Fruit fly (Drosophila melanogaster) whole organism, embryonic: Measurements from ENCODE around the gene CG10063.

Experiments used
- CG10209 ChIP-seq: fragments of 200-800 bp; sonication (Bioruptor generic); optimal IDR thresholded peaks from 3 replicates; lab custom pipeline; 2017; ENCODE audit warnings: missing biosample characterization, mild to moderate bottlenecking, missing genetic modification characterization, missing genetic modification reagents
- CG10321 ChIP-seq: fragments of 200-800 bp; sonication (Bioruptor generic); IDR thresholded peaks from 2 replicates; pipeline ENCODE4 v1.3.6; 2022; ENCODE audit warnings: missing biosample characterization, missing genetic modification characterization
- CG12155 ChIP-seq: fragments of 200-800 bp; sonication (Bioruptor generic); optimal IDR thresholded peaks from 3 replicates; lab custom pipeline; 2016; ENCODE audit warnings: missing biosample characterization, missing genetic modification characterization
- CG12769 ChIP-seq: fragments of 200-800 bp; sonication (Bioruptor generic); optimal IDR thresholded peaks from 2 replicates; lab custom pipeline; 2019; ENCODE audit warnings: missing biosample characterization, mild to moderate bottlenecking, missing genetic modification characterization, moderate library complexity
- CG14860 ChIP-seq: fragments of 200-800 bp; sonication (Bioruptor generic); IDR thresholded peaks from 3 replicates; pipeline ENCODE4 v1.3.6; 2022; ENCODE audit warnings: missing biosample characterization, missing genetic modification characterization; ENCODE audit not compliant: partially characterized antibody
- CG14965 ChIP-seq: fragments of 200-800 bp; sonication (Bioruptor generic); optimal IDR thresholded peaks from 2 replicates; lab custom pipeline; 2016; ENCODE audit warnings: missing biosample characterization, missing genetic modification characterization, borderline replicate concordance
- CG15073 ChIP-seq: fragments of 200-800 bp; sonication (Bioruptor generic); optimal IDR thresholded peaks from 2 replicates; lab custom pipeline; 2016; ENCODE audit warnings: missing biosample characterization, missing genetic modification characterization
- CG15479 ChIP-seq: fragments of 200-800 bp; sonication (Bioruptor generic); optimal IDR thresholded peaks from 3 replicates; lab custom pipeline; 2019; ENCODE audit warnings: missing biosample characterization, mild to moderate bottlenecking, missing genetic modification characterization, moderate library complexity
- CG2120 ChIP-seq: fragments of 200-800 bp; sonication (Bioruptor generic); optimal IDR thresholded peaks from 3 replicates; lab custom pipeline; 2016; ENCODE audit warnings: missing biosample characterization, missing genetic modification characterization
- CG2199 ChIP-seq: fragments of 200-800 bp; sonication (Bioruptor generic); IDR thresholded peaks from 3 replicates; pipeline ENCODE4 v1.3.6; 2022; ENCODE audit warnings: missing biosample characterization, missing genetic modification characterization
- CG3726 ChIP-seq: fragments of 200-800 bp; sonication (Bioruptor generic); IDR thresholded peaks from 3 replicates; pipeline ENCODE4, ENCODE4 v1.3.6; 2022; ENCODE audit warnings: missing biosample characterization, missing genetic modification characterization
- CG7271 ChIP-seq: fragments of 200-800 bp; sonication (Bioruptor generic); optimal IDR thresholded peaks from 2 replicates; lab custom pipeline; 2018; ENCODE audit warnings: missing biosample characterization, mild to moderate bottlenecking, missing genetic modification characterization, moderate library complexity
- CG7987 ChIP-seq: fragments of 200-800 bp; sonication (Bioruptor generic); optimal IDR thresholded peaks from 2 replicates; lab custom pipeline; 2018; ENCODE audit warnings: missing biosample characterization, mild to moderate bottlenecking, missing genetic modification characterization, moderate library complexity
- CG8359 ChIP-seq: fragments of 200-800 bp; sonication (Bioruptor generic); optimal IDR thresholded peaks from 2 replicates; lab custom pipeline; 2017; ENCODE audit warnings: missing biosample characterization, mild to moderate bottlenecking, missing genetic modification characterization, borderline replicate concordance
- CG9876 ChIP-seq: fragments of 200-800 bp; sonication (Bioruptor generic); optimal IDR thresholded peaks from 2 replicates; lab custom pipeline; 2016; ENCODE audit warnings: missing biosample characterization, missing genetic modification characterization
- CTCF ChIP-seq: fragments of 200-800 bp; sonication (Bioruptor generic); optimal IDR thresholded peaks from 2 replicates; lab custom pipeline; 2017; ENCODE audit warnings: missing biosample characterization, mild to moderate bottlenecking, missing genetic modification characterization, moderate library complexity
- CkIIα-i1 ChIP-seq: fragments of 200-800 bp; sonication (Bioruptor generic); IDR thresholded peaks from 2 replicates; pipeline ENCODE4 v1.3.6; 2022; ENCODE audit warnings: missing biosample characterization, missing genetic modification characterization
- Drgx ChIP-seq: fragments of 200-800 bp; sonication (Bioruptor generic); IDR thresholded peaks from 2 replicates; pipeline ENCODE4 v1.3.6; 2022; ENCODE audit warnings: missing biosample characterization, missing genetic modification characterization
- Eip74EF ChIP-seq, 2 experiments: fragments of 200-800 bp in 1 of 2; fragments of >200 bp in 1 of 2; sonication (Bioruptor generic) in 1 of 2; optimal IDR thresholded peaks; 2 replicates each; lab custom pipeline; 2017 to 2019; ENCODE audit warnings: missing biosample characterization in 2 of 2, missing genetic modification characterization in 2 of 2, mild to moderate bottlenecking in 1 of 2, moderate library complexity in 1 of 2
- HLHmδ ChIP-seq: fragments of 200-800 bp; sonication (Bioruptor generic); optimal IDR thresholded peaks from 2 replicates; lab custom pipeline; 2018; ENCODE audit warnings: missing biosample characterization, mild to moderate bottlenecking, missing genetic modification characterization, moderate library complexity
- Hr78 ChIP-seq, 2 experiments: fragments of 200-800 bp in 1 of 2; fragments of >200 bp in 1 of 2; sonication (Bioruptor generic) in 1 of 2; optimal IDR thresholded peaks; 2 replicates each; lab custom pipeline; 2017 to 2019; ENCODE audit warnings: missing biosample characterization in 2 of 2, missing genetic modification characterization in 2 of 2, mild to moderate bottlenecking in 1 of 2, moderate library complexity in 1 of 2
- Jarid2 ChIP-seq: fragments of 200-800 bp; sonication (Bioruptor generic); optimal IDR thresholded peaks from 3 replicates; lab custom pipeline; 2017; ENCODE audit warnings: mild to moderate bottlenecking, missing biosample characterization, missing genetic modification reagents, missing genetic modification characterization
- Lim3 ChIP-seq: fragments of 200-800 bp; sonication (Bioruptor generic); IDR thresholded peaks from 2 replicates; pipeline ENCODE4 v1.3.6; 2022; ENCODE audit warnings: missing biosample characterization, missing genetic modification characterization
- NK7.1 ChIP-seq: fragments of 200-800 bp; sonication (Bioruptor generic); optimal IDR thresholded peaks from 3 replicates; lab custom pipeline; 2016; ENCODE audit warnings: missing biosample characterization, missing genetic modification characterization
- Opbp ChIP-seq: fragments of 200-800 bp; sonication (Bioruptor generic); IDR thresholded peaks from 3 replicates; pipeline ENCODE4 v1.3.6; 2022; ENCODE audit warnings: missing biosample characterization, missing genetic modification characterization; ENCODE audit not compliant: partially characterized antibody
- Six4 ChIP-seq: fragments of 200-800 bp; sonication (Bioruptor generic); optimal IDR thresholded peaks from 2 replicates; lab custom pipeline; 2016; ENCODE audit warnings: missing biosample characterization, missing genetic modification characterization
- Sox102F ChIP-seq: fragments of 200-800 bp; sonication (Bioruptor generic); optimal IDR thresholded peaks from 2 replicates; lab custom pipeline; 2018; ENCODE audit warnings: missing biosample characterization, mild to moderate bottlenecking, missing genetic modification characterization, moderate library complexity
- Trl ChIP-seq, 3 experiments: fragments of >200 bp in 2 of 3; fragments of 200-800 bp in 1 of 3; sonication (Bioruptor generic) in 1 of 3; optimal IDR thresholded peaks; 2 replicates in 1 of 3; 3 replicates in 2 of 3; lab custom pipeline; 2016 to 2017; ENCODE audit warnings: missing biosample characterization in 1 of 3, missing genetic modification characterization in 1 of 3
- Xbp1 ChIP-seq: fragments of 200-800 bp; sonication (Bioruptor generic); optimal IDR thresholded peaks from 3 replicates; lab custom pipeline; 2016; ENCODE audit warnings: missing biosample characterization, mild to moderate bottlenecking, missing genetic modification characterization
- Xrp1 ChIP-seq: fragments of 200-800 bp; sonication (Bioruptor generic); IDR thresholded peaks from 2 replicates; pipeline ENCODE4 v1.3.6; 2022; ENCODE audit warnings: missing biosample characterization, missing genetic modification characterization
- amos ChIP-seq: fragments of 200-800 bp; sonication (Bioruptor generic); IDR thresholded peaks from 2 replicates; pipeline ENCODE4 v1.3.6; 2022; ENCODE audit warnings: missing biosample characterization, missing genetic modification characterization; ENCODE audit not compliant: partially characterized antibody
- aop ChIP-seq: fragments of 200-800 bp; sonication (Bioruptor generic); IDR thresholded peaks from 2 replicates; pipeline ENCODE4 v1.3.6; 2022; ENCODE audit warnings: missing biosample characterization, missing genetic modification characterization
- bbx ChIP-seq: fragments of 200-800 bp; sonication (Bioruptor generic); IDR thresholded peaks from 2 replicates; pipeline ENCODE4 v1.3.6; 2022; ENCODE audit warnings: missing biosample characterization, missing genetic modification characterization; ENCODE audit not compliant: partially characterized antibody
- cg ChIP-seq: fragments of 200-800 bp; sonication (Bioruptor generic); optimal IDR thresholded peaks from 3 replicates; lab custom pipeline; 2019; ENCODE audit warnings: missing biosample characterization, mild to moderate bottlenecking, missing genetic modification characterization, moderate library complexity
- ems ChIP-seq: fragments of 200-800 bp; sonication (Bioruptor generic); optimal IDR thresholded peaks from 3 replicates; lab custom pipeline; 2016; ENCODE audit warnings: missing biosample characterization, missing genetic modification characterization
- gfzf ChIP-seq: fragments of 200-800 bp; sonication (Bioruptor generic); optimal IDR thresholded peaks from 2 replicates; lab custom pipeline; 2016; ENCODE audit warnings: missing biosample characterization, mild to moderate bottlenecking, missing genetic modification characterization, moderate library complexity
- hth ChIP-seq: fragments of >200 bp; optimal IDR thresholded peaks from 2 replicates; lab custom pipeline; 2017; ENCODE audit warnings: inconsistent platforms
- insv ChIP-seq, 2 experiments: fragments of 200-800 bp; sonication (Bioruptor generic); optimal IDR thresholded peaks; 3 replicates each; lab custom pipeline; 2016 to 2018; ENCODE audit warnings: missing biosample characterization in 2 of 2, missing genetic modification characterization in 2 of 2
- jigr1 ChIP-seq: fragments of 200-800 bp; sonication (Bioruptor generic); IDR thresholded peaks from 3 replicates; pipeline ENCODE4 v1.3.6; 2022; ENCODE audit warnings: missing biosample characterization, missing genetic modification characterization
- lov ChIP-seq, 2 experiments: fragments of 200-800 bp in 1 of 2; fragments of >200 bp in 1 of 2; sonication (Bioruptor generic) in 1 of 2; IDR thresholded peaks in 1 of 2; optimal IDR thresholded peaks in 1 of 2; 2 replicates in 1 of 2; 3 replicates in 1 of 2; pipeline versions ENCODE4 v1.3.6 to Lab custom; 2017 to 2022; ENCODE audit warnings: missing biosample characterization in 1 of 2, missing genetic modification characterization in 1 of 2
- luna ChIP-seq: fragments of 200-800 bp; sonication (Bioruptor generic); optimal IDR thresholded peaks from 2 replicates; lab custom pipeline; 2016; ENCODE audit warnings: missing biosample characterization, missing genetic modification characterization
- phol ChIP-seq: fragments of 200-800 bp; sonication (Bioruptor generic); optimal IDR thresholded peaks from 3 replicates; lab custom pipeline; 2018; ENCODE audit warnings: missing biosample characterization, mild to moderate bottlenecking, missing genetic modification characterization, moderate library complexity
- rib ChIP-seq: fragments of 200-800 bp; sonication (Bioruptor generic); IDR thresholded peaks from 2 replicates; pipeline ENCODE4 v1.3.6; 2022; ENCODE audit warnings: missing biosample characterization, missing genetic modification characterization
- ro ChIP-seq: fragments of 200-800 bp; sonication (Bioruptor generic); IDR thresholded peaks from 2 replicates; pipeline ENCODE4 v1.3.6; 2022; ENCODE audit warnings: missing biosample characterization, missing genetic modification characterization
- stc ChIP-seq: fragments of 200-800 bp; sonication (Bioruptor generic); IDR thresholded peaks from 2 replicates; pipeline ENCODE4 v1.3.6; 2022; ENCODE audit warnings: missing biosample characterization, missing genetic modification characterization
- stwl ChIP-seq: fragments of 200-800 bp; sonication (Bioruptor generic); optimal IDR thresholded peaks from 3 replicates; lab custom pipeline; 2018; ENCODE audit warnings: missing biosample characterization, mild to moderate bottlenecking, missing genetic modification characterization, moderate library complexity
- unc-4 ChIP-seq: fragments of 200-800 bp; sonication (Bioruptor generic); IDR thresholded peaks from 2 replicates; pipeline ENCODE4 v1.3.6; 2022; ENCODE audit warnings: missing biosample characterization, missing genetic modification characterization; ENCODE audit not compliant: partially characterized antibody
- zfh1 ChIP-seq: fragments of 200-800 bp; sonication (Bioruptor generic); IDR thresholded peaks from 3 replicates; pipeline ENCODE4 v1.3.6; 2022; ENCODE audit warnings: missing biosample characterization, missing genetic modification characterization

CG10063 gene

DNA sequence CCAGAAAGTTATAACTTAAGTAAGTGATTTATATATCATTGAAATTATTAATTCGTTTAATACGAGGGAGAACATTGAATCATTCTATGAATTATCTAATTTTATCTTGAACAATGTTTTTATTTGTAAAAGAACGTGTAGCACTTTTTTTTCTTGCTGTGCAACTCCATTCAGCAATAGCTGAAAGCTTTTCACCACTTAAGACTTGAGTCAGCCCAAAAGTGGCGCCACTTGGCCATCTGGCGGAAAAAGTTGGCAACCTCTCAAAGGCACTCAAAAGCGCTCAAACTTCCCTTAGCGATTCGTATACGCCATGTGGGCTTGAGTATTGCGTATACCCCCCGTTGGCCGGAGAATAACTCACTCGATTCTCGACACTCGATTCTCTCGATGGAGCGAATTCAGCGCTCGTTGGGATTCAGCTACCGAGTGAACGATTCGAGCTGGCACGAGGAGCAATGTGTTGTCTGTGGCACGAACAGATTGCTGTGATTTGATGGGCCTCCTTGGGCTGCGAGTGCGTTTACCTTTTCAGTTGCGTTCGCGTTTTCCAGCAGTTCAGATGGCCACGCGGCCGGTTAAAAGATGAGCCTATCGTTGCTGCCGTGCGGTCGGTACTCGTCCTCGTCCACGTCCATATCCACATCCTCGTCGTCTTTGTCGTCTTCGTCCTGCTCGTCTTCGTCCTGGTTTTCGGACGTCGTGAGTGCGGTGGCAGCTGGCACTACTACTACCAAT lies 41.5 kb upstream of the CG10063 start (continued):
- TF ChIP-seq aop (GFP tag; lab: Robert Waterston, UW) (no peak), CG15479 (GFP tag; lab: Kevin White, UChicago) (no peak), phol (tag; lab: Kevin White, UChicago) (no peak), Eip74EF (GFP tag; optimal IDR thresholded peaks at IDR 0.05; lab: Kevin White, UChicago) (no peak), CG12769 (peak; percentile 38), Drgx (GFP tag; lab: Robert Waterston, UW) (peak; percentile 27; the same call in 1 of the 2 replicates), Opbp (GFP tag; lab: Robert Waterston, UW) (no peak), Xbp1 (GFP tag; lab: Kevin White, UChicago) (peak; percentile 50), CTCF (peak; percentile 93), CG15073 (GFP tag; lab: Kevin White, UChicago) (no peak), CG3726 (GFP tag; lab: Robert Waterston, UW) (0 out of 3 replicates have a peak, but pooled peaks have one; percentile 6), CG9876 (no peak), Six4 (GFP tag; lab: Kevin White, UChicago) (no peak), Sox102F (GFP tag; lab: Kevin White, UChicago) (peak; percentile 48), stc (GFP tag; lab: Robert Waterston, UW) (no peak), jigr1 (GFP tag; lab: Robert Waterston, UW) (no peak), CG10321 (GFP tag; lab: Robert Waterston, UW) (peak; percentile 32; the same call in 1 of the 2 replicates), insv (GFP tag; optimal IDR thresholded peaks at IDR 0.05; lab: Kevin White, UChicago) (no peak), CG7987 (GFP tag; lab: Kevin White, UChicago) (no peak), HLHmδ (GFP tag; lab: Kevin White, UChicago) (no peak), zfh1 (GFP tag; lab: Robert Waterston, UW) (peak; percentile 53; the same call in 1 of the 3 replicates), ems (no peak), CG12155 (no peak), CG10209 (GFP tag; lab: Kevin White, UChicago) (peak; percentile 24), gfzf (GFP tag; lab: Kevin White, UChicago) (no peak), cg (no peak), Jarid2 (GFP tag; lab: Kevin White, UChicago) (peak; percentile 61), Hr78 (GFP tag; optimal IDR thresholded peaks at IDR 0.05; lab: Kevin White, UChicago) (no peak), unc-4 (GFP tag; lab: Robert Waterston, UW) (no peak), Xrp1 (GFP tag; lab: Robert Waterston, UW) (peak; percentile 29; the same call in 1 of the 2 replicates), bbx (GFP tag; lab: Robert Waterston, UW) (peak; percentile 49; the same call in 1 of the 2 replicates), CG8359 (GFP tag; lab: Kevin White, UChicago) (no peak), Trl (optimal IDR thresholded peaks at IDR 0.05; lab: Kevin White, UChicago) (peak; percentile 12 to 54), Trl (GFP tag; optimal IDR thresholded peaks at IDR 0.05; lab: Kevin White, UChicago) (no peak), CG2120 (GFP tag; lab: Kevin White, UChicago) (peak; percentile 64), luna (GFP tag; lab: Kevin White, UChicago) (no peak), rib (GFP tag; lab: Robert Waterston, UW) (no peak), CG7271 (tag; lab: Kevin White, UChicago) (no peak), hth (lab: Kevin White, UChicago) (no peak), Lim3 (GFP tag; lab: Robert Waterston, UW) (no peak), CG14965 (GFP tag; lab: Kevin White, UChicago) (no peak), lov (optimal IDR thresholded peaks at IDR 0.05; lab: Kevin White, UChicago) (no peak), lov (GFP tag; IDR thresholded peaks at IDR 0.05; lab: Robert Waterston, UW) (0 out of 3 replicates have a peak, but pooled peaks have one; percentile 9), CG2199 (GFP tag; lab: Robert Waterston, UW) (no peak), stwl (tag; lab: Kevin White, UChicago) (no peak), NK7.1 (GFP tag; lab: Kevin White, UChicago) (peak; percentile 39), ro (no peak), CG14860 (GFP tag; lab: Robert Waterston, UW) (no peak), CkIIα-i1 (GFP tag; lab: Robert Waterston, UW) (no peak), amos (GFP tag; lab: Robert Waterston, UW) (peak; percentile 56; the same call in 1 of the 2 replicates)
